Fruit fly (Drosophila melanogaster) whole organism, adult: ENCODE results near the gene CG13043.

ENCODE experiments used
- CG11617 ChIP-seq: fragments of 200-800 bp; sonication (Bioruptor generic); optimal IDR thresholded peaks from 2 replicates; lab custom pipeline; 2017; ENCODE audit warnings: mild to moderate bottlenecking, missing biosample characterization, missing genetic modification reagents, missing genetic modification characterization
- CG12768 ChIP-seq: fragments of 200-800 bp; sonication (Bioruptor generic); optimal IDR thresholded peaks from 2 replicates; lab custom pipeline; 2017; ENCODE audit warnings: missing biosample characterization, missing genetic modification characterization, mild to moderate bottlenecking, moderate library complexity, missing genetic modification reagents
- CG14711 ChIP-seq: fragments of 200-800 bp; sonication (Bioruptor generic); optimal IDR thresholded peaks from 2 replicates; lab custom pipeline; 2018; ENCODE audit warnings: missing biosample characterization, mild to moderate bottlenecking, missing genetic modification characterization, moderate library complexity
- CG1620 ChIP-seq: fragments of 200-800 bp; sonication (Bioruptor generic); optimal IDR thresholded peaks from 2 replicates; lab custom pipeline; 2016; ENCODE audit warnings: missing biosample characterization, missing genetic modification characterization
- CG33017 ChIP-seq: fragments of 200-800 bp; sonication (Bioruptor generic); optimal IDR thresholded peaks from 2 replicates; lab custom pipeline; 2018; ENCODE audit warnings: missing biosample characterization, mild to moderate bottlenecking, missing genetic modification characterization, moderate library complexity
- CG5204 ChIP-seq: fragments of 200-800 bp; sonication (Bioruptor generic); optimal IDR thresholded peaks from 2 replicates; lab custom pipeline; 2016; ENCODE audit warnings: missing biosample characterization, missing genetic modification characterization
- CG7045 ChIP-seq: fragments of 200-800 bp; sonication (Bioruptor generic); optimal IDR thresholded peaks from 2 replicates; lab custom pipeline; 2017; ENCODE audit warnings: missing biosample characterization, mild to moderate bottlenecking, missing genetic modification characterization
- CG7101 ChIP-seq: fragments of 200-800 bp; sonication (Bioruptor generic); optimal IDR thresholded peaks from 2 replicates; lab custom pipeline; 2018; ENCODE audit warnings: missing biosample characterization, mild to moderate bottlenecking, missing genetic modification characterization, moderate library complexity
- Clk ChIP-seq: fragments of 200-800 bp; sonication (Bioruptor generic); optimal IDR thresholded peaks from 2 replicates; lab custom pipeline; 2017; ENCODE audit warnings: missing biosample characterization, missing genetic modification characterization
- Crg-1 ChIP-seq: fragments of 200-800 bp; sonication (Bioruptor generic); optimal IDR thresholded peaks from 2 replicates; lab custom pipeline; 2016; ENCODE audit warnings: missing biosample characterization, missing genetic modification characterization
- Hr96 ChIP-seq: fragments of 200-800 bp; sonication (Bioruptor generic); optimal IDR thresholded peaks from 2 replicates; lab custom pipeline; 2016; ENCODE audit warnings: missing biosample characterization, missing genetic modification characterization
- Mnt ChIP-seq: fragments of 200-800 bp; sonication (Bioruptor generic); optimal IDR thresholded peaks from 2 replicates; lab custom pipeline; 2016; ENCODE audit warnings: missing biosample characterization, mild to moderate bottlenecking, missing genetic modification characterization
- bab1 ChIP-seq: fragments of 200-800 bp; sonication (Bioruptor generic); optimal IDR thresholded peaks from 3 replicates; lab custom pipeline; 2019; ENCODE audit warnings: missing biosample characterization, mild to moderate bottlenecking, missing genetic modification characterization, moderate library complexity
- cic ChIP-seq: fragments of 200-800 bp; sonication (Bioruptor generic); optimal IDR thresholded peaks from 2 replicates; lab custom pipeline; 2017; ENCODE audit warnings: missing biosample characterization, mild to moderate bottlenecking, missing genetic modification characterization, moderate library complexity
- cnc ChIP-seq, 2 experiments: fragments of >200 bp; optimal IDR thresholded peaks; 2 replicates each; lab custom pipeline; 2017
- kay ChIP-seq: fragments of 200-800 bp; sonication (Bioruptor generic); peaks from one replicate; lab custom pipeline; 2016; ENCODE audit warnings: missing biosample characterization, missing genetic modification characterization, borderline replicate concordance
- ovo ChIP-seq: fragments of 200-800 bp; sonication (Bioruptor generic); optimal IDR thresholded peaks from 2 replicates; lab custom pipeline; 2016; ENCODE audit warnings: missing biosample characterization, missing genetic modification characterization
- pad ChIP-seq: fragments of 200-800 bp; sonication (Bioruptor generic); optimal IDR thresholded peaks from 3 replicates; lab custom pipeline; 2017; ENCODE audit warnings: missing biosample characterization, missing genetic modification characterization, mild to moderate bottlenecking, moderate library complexity, missing genetic modification reagents
- tj ChIP-seq: fragments of 200-800 bp; sonication (Bioruptor generic); optimal IDR thresholded peaks from 3 replicates; lab custom pipeline; 2017; ENCODE audit warnings: missing biosample characterization, mild to moderate bottlenecking, missing genetic modification characterization, moderate library complexity
- toe ChIP-seq: fragments of 200-800 bp; sonication (Bioruptor generic); optimal IDR thresholded peaks from 2 replicates; lab custom pipeline; 2016; ENCODE audit warnings: missing biosample characterization, missing genetic modification characterization

CG13043 gene

DNA sequence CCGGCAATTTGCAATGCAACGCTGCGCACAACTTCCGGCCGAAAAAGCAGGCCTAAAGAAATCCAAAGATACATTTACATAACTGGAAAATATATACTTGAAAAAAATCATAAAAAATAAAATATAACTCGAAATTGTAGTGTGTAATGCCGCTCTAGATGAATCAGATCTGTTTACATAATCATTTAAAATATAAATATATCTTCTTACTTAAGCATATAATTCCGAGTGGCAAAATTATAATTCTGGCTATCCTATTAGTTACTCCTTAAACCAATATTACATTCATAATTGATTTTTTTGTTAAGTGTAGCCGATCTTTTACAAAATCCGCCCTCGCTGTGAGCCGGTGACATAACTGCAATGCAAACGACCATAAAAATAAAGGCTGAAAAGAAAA lies 33.8 kb upstream of the CG13043 start:
- TF ChIP-seq ovo (GFP tag; lab: Kevin White, UChicago) = no peak
- TF ChIP-seq Clk = no peak
- no peak for TF ChIP-seq Hr96 (GFP tag; lab: Kevin White, UChicago)

DNA sequence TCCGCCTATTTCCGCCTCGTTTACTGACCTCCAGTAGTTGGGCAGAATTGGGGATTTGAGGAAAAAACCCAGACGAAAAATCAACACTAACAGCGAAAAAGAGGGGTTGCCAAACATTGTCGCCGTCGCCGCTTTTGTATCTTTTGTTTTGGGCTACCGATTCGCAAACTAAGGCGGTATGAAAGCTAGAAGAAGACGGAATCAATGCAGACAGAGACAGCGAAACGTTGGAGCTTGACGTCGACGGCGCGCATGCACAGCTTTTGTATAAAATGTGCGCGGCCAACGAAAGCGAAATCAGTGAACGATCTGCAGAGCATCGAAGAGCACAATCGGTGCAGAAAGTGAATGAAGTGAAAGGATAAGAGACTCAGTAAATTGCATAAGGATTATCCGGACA lies 33.0 kb upstream of the CG13043 start, which contains the start of gene CG4998:
Gene CG4998 (plus strand): TSS at position 301 of the 400 bp plus-strand sequence.
- TF ChIP-seq kay (GFP tag; lab: Kevin White, UChicago) (no peak), toe (GFP tag; lab: Kevin White, UChicago) (no peak), CG7101 (tag; lab: Kevin White, UChicago) (no peak), CG33017 (no peak), CG12768 (no peak)

DNA sequence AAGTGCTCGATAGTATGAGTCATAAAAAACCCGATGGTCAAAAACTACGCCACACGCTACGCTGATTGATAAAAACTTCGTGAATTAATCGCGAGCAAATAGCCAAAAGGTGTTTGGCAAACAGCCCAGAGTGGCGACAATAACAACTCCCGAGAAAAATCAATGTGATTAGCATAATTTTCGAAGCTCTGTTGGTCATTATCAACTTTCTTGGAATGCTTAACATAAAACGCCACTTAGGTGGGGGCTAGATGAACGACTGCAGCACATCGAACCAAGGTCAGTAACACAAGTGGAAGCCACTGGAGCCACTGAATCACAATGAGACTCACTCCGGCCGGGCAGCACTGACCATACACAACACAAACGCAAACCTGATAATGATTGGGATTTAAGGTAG lies 32.1 kb upstream of the CG13043 start:
- no peak for TF ChIP-seq ovo (GFP tag; lab: Kevin White, UChicago)
- TF ChIP-seq Mnt (GFP tag; lab: Kevin White, UChicago) = no peak
- TF ChIP-seq CG33017 = no peak
- TF ChIP-seq CG5204 (GFP tag; lab: Kevin White, UChicago) = no peak
- no peak for TF ChIP-seq CG1620 (GFP tag; lab: Kevin White, UChicago)
- TF ChIP-seq CG7045 (GFP tag; lab: Kevin White, UChicago) = no peak

dm6 chr3L:16334876-16335275 lies 29.2 kb upstream of the CG13043 start:
- TF ChIP-seq CG12768 = no peak
- TF ChIP-seq CG14711 (tag; lab: Kevin White, UChicago) = no peak
- TF ChIP-seq Clk = no peak
- no peak for TF ChIP-seq Crg-1 (GFP tag; lab: Kevin White, UChicago)
- TF ChIP-seq Hr96 (GFP tag; lab: Kevin White, UChicago) = no peak
- no peak for TF ChIP-seq kay (GFP tag; lab: Kevin White, UChicago)
- TF ChIP-seq CG7045 (GFP tag; lab: Kevin White, UChicago) = no peak

dm6 chr3L:16333013-16333412 lies 27.3 kb upstream of the CG13043 start, which contains the start of gene CG13056:
TSS of gene CG13056 (plus strand) at chr3L:16333313.
- TF ChIP-seq bab1 (GFP tag; lab: Kevin White, UChicago) (no peak), CG5204 (GFP tag; lab: Kevin White, UChicago) (no peak), tj (GFP tag; lab: Kevin White, UChicago) (no peak), CG11617 (GFP tag; lab: Kevin White, UChicago) (no peak), CG1620 (GFP tag; lab: Kevin White, UChicago) (no peak), cic (GFP tag; lab: Kevin White, UChicago) (no peak), CG33017 (no peak), cnc (optimal IDR thresholded peaks at IDR 0.05; lab: Kevin White, UChicago) (no peak), CG7045 (GFP tag; lab: Kevin White, UChicago) (no peak), Hr96 (GFP tag; lab: Kevin White, UChicago) (no peak), toe (GFP tag; lab: Kevin White, UChicago) (no peak), ovo (GFP tag; lab: Kevin White, UChicago) (no peak), pad (GFP tag; lab: Kevin White, UChicago) (no peak), Mnt (GFP tag; lab: Kevin White, UChicago) (no peak), Clk (no peak), CG7101 (tag; lab: Kevin White, UChicago) (no peak), Crg-1 (GFP tag; lab: Kevin White, UChicago) (no peak), CG14711 (tag; lab: Kevin White, UChicago) (no peak), kay (GFP tag; lab: Kevin White, UChicago) (no peak)

DNA sequence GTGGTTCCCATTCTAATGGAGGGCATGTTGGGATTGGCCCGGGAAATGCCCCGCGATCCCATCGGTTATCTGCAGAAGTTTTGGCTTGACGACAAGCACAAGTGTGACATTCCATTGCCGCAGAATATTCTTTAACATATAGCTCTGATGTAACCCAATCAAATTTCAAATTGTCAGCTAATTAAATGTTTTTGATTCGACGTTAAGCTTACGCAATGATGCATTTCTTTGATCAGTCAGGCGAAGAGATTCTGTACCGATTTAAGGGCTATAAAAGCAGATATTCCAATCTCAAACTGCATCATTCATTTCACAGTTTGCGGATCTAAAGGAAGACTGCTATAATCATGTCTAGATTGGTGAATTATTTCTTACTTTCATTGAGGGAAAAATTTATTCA lies 26.0 kb upstream of the CG13043 start, which contains the start of gene retinin:
Gene retinin (plus strand): TSS at position 301 of the 400 bp plus-strand sequence.
- TF ChIP-seq CG7101 (tag; lab: Kevin White, UChicago) (no peak), tj (GFP tag; lab: Kevin White, UChicago) (no peak), ovo (GFP tag; lab: Kevin White, UChicago) (no peak), Crg-1 (GFP tag; lab: Kevin White, UChicago) (no peak), kay (GFP tag; lab: Kevin White, UChicago) (no peak), Mnt (GFP tag; lab: Kevin White, UChicago) (no peak), Hr96 (GFP tag; lab: Kevin White, UChicago) (no peak), toe (GFP tag; lab: Kevin White, UChicago) (no peak), pad (GFP tag; lab: Kevin White, UChicago) (no peak), CG14711 (tag; lab: Kevin White, UChicago) (no peak), CG5204 (GFP tag; lab: Kevin White, UChicago) (no peak)

dm6 chr3L:16330740-16331139 lies 25.1 kb upstream of the CG13043 start, which contains the start of gene CG33060:
TSS of gene CG33060 (plus strand) at chr3L:16331040.
- TF ChIP-seq CG12768 (no peak), CG7045 (GFP tag; lab: Kevin White, UChicago) (no peak), Crg-1 (GFP tag; lab: Kevin White, UChicago) (no peak), Clk (no peak), CG11617 (GFP tag; lab: Kevin White, UChicago) (no peak), kay (GFP tag; lab: Kevin White, UChicago) (no peak), CG14711 (tag; lab: Kevin White, UChicago) (no peak), Mnt (GFP tag; lab: Kevin White, UChicago) (no peak), pad (GFP tag; lab: Kevin White, UChicago) (no peak), CG7101 (tag; lab: Kevin White, UChicago) (no peak), ovo (GFP tag; lab: Kevin White, UChicago) (no peak), cic (GFP tag; lab: Kevin White, UChicago) (no peak), CG5204 (GFP tag; lab: Kevin White, UChicago) (no peak), tj (GFP tag; lab: Kevin White, UChicago) (no peak), Hr96 (GFP tag; lab: Kevin White, UChicago) (no peak), CG1620 (GFP tag; lab: Kevin White, UChicago) (no peak), bab1 (GFP tag; lab: Kevin White, UChicago) (no peak)
